Worm (Caenorhabditis elegans) whole organism, L3 larva: ENCODE results near the gene ptp-5.2.

Experiments
- ZK546.5 ChIP-seq: sonication (generic microtip); optimal IDR thresholded peaks from 2 replicates; lab custom pipeline; 2017; ENCODE audit warnings: missing biosample characterization, missing genetic modification characterization
- ceh-82 ChIP-seq: fragments of 150-350 bp; optimal IDR thresholded peaks from 2 replicates; lab custom pipeline; 2014; ENCODE audit warnings: missing biosample characterization, missing genetic modification characterization
- egl-27 ChIP-seq: sonication (generic microtip); optimal IDR thresholded peaks from 4 replicates; lab custom pipeline; 2017; ENCODE audit warnings: missing biosample characterization, missing genetic modification reagents, missing genetic modification characterization
- jun-1 ChIP-seq: fragments of 150-350 bp; optimal IDR thresholded peaks from 2 replicates; lab custom pipeline; 2014; ENCODE audit warnings: missing biosample characterization, missing genetic modification reagents, missing genetic modification characterization
- nhr-237 ChIP-seq: fragments of 150-350 bp; optimal IDR thresholded peaks from 2 replicates; lab custom pipeline; 2014; ENCODE audit warnings: missing biosample characterization, missing genetic modification characterization
- nhr-28 ChIP-seq: fragments of 150-350 bp; optimal IDR thresholded peaks from 2 replicates; lab custom pipeline; 2014; ENCODE audit warnings: missing biosample characterization, missing genetic modification characterization
- pha-4 ChIP-seq: fragments of 150-350 bp; optimal IDR thresholded peaks from 2 replicates; lab custom pipeline; 2014; ENCODE audit warnings: missing biosample characterization, missing genetic modification reagents, missing genetic modification characterization
- unc-39 ChIP-seq: sonication (generic microtip); optimal IDR thresholded peaks from 4 replicates; lab custom pipeline; 2017; ENCODE audit warnings: missing biosample characterization, missing genetic modification characterization
- unc-62 ChIP-seq: fragments of 150-350 bp; sonication (generic microtip); optimal IDR thresholded peaks from 4 replicates; lab custom pipeline; 2014; ENCODE audit warnings: missing biosample characterization, missing genetic modification reagents, missing genetic modification characterization
- ztf-11 ChIP-seq: fragments of 150-350 bp; optimal IDR thresholded peaks from 2 replicates; lab custom pipeline; 2014; ENCODE audit warnings: missing biosample characterization, missing genetic modification characterization
- ztf-4 ChIP-seq: fragments of 150-350 bp; optimal IDR thresholded peaks from 2 replicates; lab custom pipeline; 2014; ENCODE audit warnings: missing biosample characterization, missing genetic modification characterization

DNA sequence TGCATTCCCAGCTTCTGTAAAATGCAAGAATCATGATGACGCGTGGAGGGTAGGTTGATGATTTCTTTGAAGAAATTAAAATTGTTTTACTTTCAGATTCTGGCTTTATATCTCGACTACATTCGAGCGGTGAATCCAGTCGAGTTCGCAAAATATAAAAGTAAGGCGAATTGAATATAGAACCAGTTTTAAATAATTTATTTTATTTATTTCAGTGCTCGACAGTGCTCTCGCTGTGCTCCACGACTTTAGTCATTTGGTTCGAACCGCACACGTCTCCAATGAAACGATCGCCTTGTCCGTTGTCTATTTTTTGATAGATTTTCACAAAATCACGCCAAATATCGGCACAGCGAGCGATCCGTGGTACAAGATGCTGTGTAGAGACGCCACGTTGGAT is 21.5 kb upstream of the ptp-5.2 start, which contains the start of gene Y57G11C.1130:
- TF ChIP-seq ztf-11 (tag; lab: Kevin White, UChicago): no peak
- TF ChIP-seq nhr-237 (tag; lab: Kevin White, UChicago): no peak
- no peak for TF ChIP-seq unc-39 (tag; lab: Kevin White, UChicago)
- no peak for TF ChIP-seq egl-27
- TF ChIP-seq ztf-4: no peak
- TF ChIP-seq nhr-28 (tag; lab: Kevin White, UChicago): no peak
- no peak for TF ChIP-seq ceh-82 (tag; lab: Kevin White, UChicago)
- no peak for TF ChIP-seq unc-62 (GFP tag; lab: Kevin White, UChicago)
- no peak for TF ChIP-seq jun-1 (tag; lab: Kevin White, UChicago)
- TF ChIP-seq pha-4 (tag; lab: Kevin White, UChicago): no peak
- no peak for TF ChIP-seq ZK546.5
